Worm (Caenorhabditis elegans) whole organism, L4/young adult: ENCODE data around the gene ZK813.1.

Experiments
- W03F9.2 ChIP-seq: fragments of 150-350 bp; optimal IDR thresholded peaks from 2 replicates; lab custom pipeline; 2014; ENCODE audit warnings: missing biosample characterization, missing genetic modification characterization
- dao-5 ChIP-seq: sonication (generic microtip); optimal IDR thresholded peaks from 2 replicates; lab custom pipeline; 2016; ENCODE audit warnings: missing genotype, missing genetic modification characterization, moderate library complexity, missing compliant biosample characterization
- him-1 ChIP-seq: sonication (generic microtip); optimal IDR thresholded peaks from 2 replicates; lab custom pipeline; 2016; ENCODE audit warnings: missing genotype, missing genetic modification reagents, missing genetic modification characterization, missing compliant biosample characterization

Gene ZK813.1

DNA sequence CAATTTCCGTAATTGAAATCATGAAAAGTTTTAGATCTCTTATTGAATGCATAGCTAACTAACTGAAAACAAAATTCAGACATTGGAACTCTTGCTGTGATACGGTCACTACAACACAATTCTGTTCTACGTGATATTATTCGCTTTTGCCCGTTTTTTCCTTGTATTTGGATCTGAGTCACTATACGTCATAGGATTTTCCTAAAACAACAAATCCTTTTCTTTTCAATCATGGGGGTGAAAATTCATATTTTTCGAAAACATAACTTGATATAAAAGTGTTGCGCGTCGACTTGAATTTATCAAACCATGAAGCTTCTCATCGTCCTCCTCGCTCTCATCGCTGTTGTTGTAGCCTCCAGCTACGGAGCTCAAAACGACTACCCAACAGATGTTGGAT, at the start of gene ZK813.1:
Gene ZK813.1 (plus strand): TSS at position 301 of the 400 bp plus-strand sequence.
- TF ChIP-seq him-1 (tag; lab: Kevin White, UChicago), result no peak
- no peak for TF ChIP-seq W03F9.2 (tag; lab: Kevin White, UChicago)
- TF ChIP-seq dao-5 (tag; lab: Kevin White, UChicago), result no peak

DNA sequence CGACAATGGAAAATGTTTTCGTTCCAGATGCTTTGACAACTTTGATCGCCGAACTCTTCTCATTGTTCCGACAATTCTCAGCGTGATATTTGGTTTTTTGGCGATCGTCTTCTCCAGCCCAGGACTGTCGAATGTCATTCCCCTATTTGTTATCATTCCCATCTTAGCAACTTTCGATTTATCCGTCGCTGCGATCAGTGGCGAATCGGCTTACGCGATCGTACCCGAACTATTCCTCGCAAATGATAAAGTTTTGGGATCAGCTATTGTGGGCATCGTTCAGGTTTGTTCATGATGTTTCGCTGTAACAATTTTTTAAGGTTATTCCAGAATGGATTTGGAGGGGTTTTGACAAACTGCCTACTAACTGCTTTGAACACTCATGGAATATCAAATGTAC, 49.4 kb upstream of the ZK813.1 start:
- TF ChIP-seq him-1 (tag; lab: Kevin White, UChicago), result no peak

DNA sequence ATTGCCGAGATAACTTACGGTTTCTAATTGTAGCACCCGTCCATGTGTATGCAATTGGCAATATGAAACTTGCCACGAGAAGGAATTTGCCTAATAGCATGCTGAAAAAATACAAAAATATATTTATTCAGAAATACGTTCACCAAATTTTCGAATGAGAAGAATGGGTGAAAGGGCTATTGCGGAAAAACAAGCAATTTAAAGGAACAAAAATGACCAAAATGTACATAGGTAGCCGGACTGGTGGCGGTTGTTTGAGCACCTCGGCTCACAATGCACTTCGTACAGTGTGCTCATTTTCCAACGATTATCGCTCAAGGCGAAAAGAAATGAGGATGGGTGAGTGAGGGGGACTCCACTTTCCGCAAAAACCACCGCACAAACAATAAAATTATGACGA, 46.2 kb upstream of the ZK813.1 start, which contains the start of gene cht-1:
Gene cht-1 (minus strand): TSS at position 101 of the 400 bp plus-strand sequence.
- TF ChIP-seq him-1 (tag; lab: Kevin White, UChicago) (no peak), W03F9.2 (tag; lab: Kevin White, UChicago) (no peak), dao-5 (tag; lab: Kevin White, UChicago) (no peak)

DNA sequence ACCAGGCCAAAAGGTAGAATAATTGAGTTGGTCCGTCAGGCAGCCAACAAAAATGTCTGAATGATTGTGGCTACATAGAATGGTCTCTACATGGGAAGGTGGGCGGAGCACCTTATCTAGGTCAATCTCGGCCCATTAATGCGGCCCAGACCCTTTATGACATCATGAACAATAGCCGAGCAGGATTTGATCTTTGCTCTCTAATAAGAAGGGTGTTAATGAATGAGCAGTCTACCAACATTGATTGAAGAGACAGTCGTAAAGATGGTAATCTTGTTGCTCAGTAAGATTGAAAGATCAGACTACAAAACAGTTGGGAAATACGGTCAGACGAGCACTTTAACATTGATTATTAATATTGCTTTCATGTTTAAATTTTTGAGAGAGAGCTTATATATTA, 45.7 kb upstream of the ZK813.1 start:
- TF ChIP-seq him-1 (tag; lab: Kevin White, UChicago), result no peak
- TF ChIP-seq W03F9.2 (tag; lab: Kevin White, UChicago), result no peak
- no peak for TF ChIP-seq dao-5 (tag; lab: Kevin White, UChicago)

DNA sequence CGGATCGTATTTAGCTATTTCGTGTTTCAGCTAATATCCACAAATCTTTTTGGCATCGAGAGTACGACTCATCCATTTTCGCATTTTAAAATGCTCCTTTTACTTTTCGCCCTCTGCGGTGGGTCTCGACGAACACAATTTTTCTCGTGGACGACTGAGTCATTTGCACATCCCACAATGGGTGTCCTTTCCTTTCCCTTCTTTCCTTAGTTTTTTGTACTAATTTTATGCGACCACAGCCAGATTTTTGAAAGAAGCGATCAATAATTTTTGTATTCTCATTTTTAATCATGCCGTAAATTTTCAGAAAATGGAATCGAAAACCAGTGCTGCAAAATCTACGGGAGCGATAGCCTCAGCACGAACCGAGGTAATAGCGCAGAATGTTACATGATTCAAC, 44.4 kb upstream of the ZK813.1 start, which contains the start of gene C04F6.9:
Gene C04F6.9 (plus strand): TSS at position 301 of the 400 bp plus-strand sequence.
- TF ChIP-seq dao-5 (tag; lab: Kevin White, UChicago), result no peak
- no peak for TF ChIP-seq him-1 (tag; lab: Kevin White, UChicago)
- TF ChIP-seq W03F9.2 (tag; lab: Kevin White, UChicago), result no peak

DNA sequence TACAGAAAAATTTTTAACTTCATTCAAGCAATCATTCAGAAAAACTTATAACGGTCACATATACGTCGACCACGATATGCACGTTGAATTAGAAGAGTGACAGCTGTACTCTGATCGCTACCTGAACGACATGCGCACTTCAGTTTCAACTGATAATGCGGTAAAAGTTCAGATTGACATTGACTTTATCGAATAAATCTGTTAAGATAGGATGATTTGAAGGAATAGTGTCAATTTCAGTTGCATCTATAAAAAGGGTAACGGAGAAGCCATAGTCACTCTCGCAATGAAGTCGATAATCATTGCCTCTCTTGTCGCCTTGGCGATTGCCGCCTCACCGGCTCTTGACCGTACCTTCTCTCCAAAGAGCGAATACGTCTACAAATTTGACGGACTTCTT, 42.9 kb upstream of the ZK813.1 start, which contains the start of gene vit-5:
Gene vit-5 (plus strand): TSS at position 277 of the 400 bp plus-strand sequence.
- TF ChIP-seq him-1 (tag; lab: Kevin White, UChicago), result no peak
- no peak for TF ChIP-seq W03F9.2 (tag; lab: Kevin White, UChicago)
- TF ChIP-seq dao-5 (tag; lab: Kevin White, UChicago), result no peak

DNA sequence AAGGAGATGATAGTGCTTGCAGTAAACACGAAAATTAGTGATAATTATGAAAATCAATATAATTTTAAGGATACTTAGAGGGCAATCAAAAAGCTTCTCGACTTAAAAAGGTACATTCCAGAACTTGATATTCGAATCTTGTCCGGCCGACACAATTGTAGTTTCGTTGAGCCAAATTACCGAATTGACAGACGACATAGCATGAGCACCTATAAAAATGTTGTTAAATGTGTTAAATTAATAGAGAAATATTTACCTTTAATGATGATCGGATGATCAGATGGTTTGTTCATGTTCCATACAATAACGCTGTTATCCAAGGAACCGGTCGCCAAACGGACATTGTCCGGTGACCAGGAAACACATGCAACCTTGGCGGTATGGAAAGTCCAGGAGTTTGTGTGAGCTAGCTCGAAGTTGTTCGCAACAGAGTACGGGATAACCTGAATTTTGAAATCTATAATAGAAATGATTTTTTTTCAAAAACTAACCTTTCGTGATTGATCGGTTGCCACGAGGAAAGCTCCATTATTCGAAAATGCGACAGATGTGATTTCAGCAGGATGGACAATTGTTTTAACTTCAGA, 37.3 kb upstream of the ZK813.1 start:
- no peak for TF ChIP-seq W03F9.2 (tag; lab: Kevin White, UChicago)
- TF ChIP-seq dao-5 (tag; lab: Kevin White, UChicago), result no peak
- TF ChIP-seq him-1 (tag; lab: Kevin White, UChicago), result no peak

DNA sequence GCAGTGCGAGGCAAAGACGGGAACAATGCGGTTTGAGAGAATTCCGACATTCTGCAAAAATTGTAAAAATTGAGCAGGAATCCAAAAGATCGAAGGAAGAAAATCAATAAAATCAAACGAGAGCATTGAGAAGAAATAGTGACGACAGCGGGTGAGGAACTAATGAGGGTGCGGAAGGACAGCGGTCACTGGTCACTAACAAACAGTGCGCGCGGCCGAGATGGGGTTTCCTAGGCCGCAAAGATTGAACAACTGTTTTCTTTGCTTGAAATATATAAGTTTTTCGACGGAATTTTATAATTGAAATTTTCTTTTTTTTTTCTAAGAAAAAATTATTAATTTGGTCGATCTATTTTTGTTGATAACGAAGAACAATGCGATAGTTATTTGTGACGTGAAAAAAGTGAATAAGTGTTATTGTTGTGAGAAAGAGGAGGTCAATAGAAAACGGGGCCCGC, 34.5 kb upstream of the ZK813.1 start, which contains the start of gene unc-78:
Gene unc-78 (minus strand): TSS at position 51 of the 458 bp plus-strand sequence.
- no peak for TF ChIP-seq dao-5 (tag; lab: Kevin White, UChicago)
- TF ChIP-seq him-1 (tag; lab: Kevin White, UChicago), result no peak
- TF ChIP-seq W03F9.2 (tag; lab: Kevin White, UChicago), result no peak

DNA sequence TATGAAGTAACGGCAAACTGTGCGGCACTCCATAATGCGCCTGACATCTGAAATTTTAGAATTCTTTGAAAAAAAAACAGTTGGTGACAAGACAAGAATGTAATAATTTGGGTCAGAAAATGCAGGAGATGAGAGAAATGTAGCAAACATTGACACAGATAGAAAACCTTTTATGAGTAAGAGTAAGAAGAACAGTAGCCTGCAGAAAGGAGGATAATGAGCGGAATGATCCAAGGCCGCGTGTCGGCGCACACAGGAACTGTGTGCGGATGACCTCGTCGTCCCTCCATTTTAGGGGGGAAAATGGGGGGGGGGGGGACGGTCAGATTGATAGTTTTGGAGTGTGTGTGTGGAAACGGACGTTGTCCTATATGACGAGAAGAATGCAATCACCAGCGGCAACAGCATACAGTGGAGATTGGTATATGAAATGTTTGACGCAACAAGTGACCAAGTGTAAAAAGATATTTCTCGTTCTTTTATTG, 31.4 kb upstream of the ZK813.1 start, which contains the start of gene dhs-27:
Gene dhs-27 (minus strand): TSS at position 51 of the 485 bp plus-strand sequence.
- no peak for TF ChIP-seq dao-5 (tag; lab: Kevin White, UChicago)
- no peak for TF ChIP-seq him-1 (tag; lab: Kevin White, UChicago)
- no peak for TF ChIP-seq W03F9.2 (tag; lab: Kevin White, UChicago)

DNA sequence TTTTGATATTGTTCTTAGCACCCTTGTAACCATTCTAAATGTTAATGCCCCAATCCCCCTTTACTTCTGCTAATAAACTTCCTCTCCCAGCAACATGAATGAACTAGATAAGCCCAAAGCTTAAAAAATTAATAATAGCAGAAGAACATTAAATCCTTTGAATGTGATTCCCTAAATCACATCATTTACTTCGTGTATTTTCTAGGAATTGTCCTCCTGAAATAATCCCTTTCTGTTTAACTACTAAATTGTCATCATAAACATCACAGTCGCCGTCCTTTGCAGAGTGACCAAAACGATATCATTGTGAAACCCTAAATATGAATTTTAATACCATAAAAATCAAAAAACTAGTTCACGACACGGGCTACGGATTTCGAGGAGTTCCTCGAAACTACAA, 30.0 kb upstream of the ZK813.1 start:
- TF ChIP-seq W03F9.2 (tag; lab: Kevin White, UChicago), result no peak
- no peak for TF ChIP-seq him-1 (tag; lab: Kevin White, UChicago)
- no peak for TF ChIP-seq dao-5 (tag; lab: Kevin White, UChicago)

DNA sequence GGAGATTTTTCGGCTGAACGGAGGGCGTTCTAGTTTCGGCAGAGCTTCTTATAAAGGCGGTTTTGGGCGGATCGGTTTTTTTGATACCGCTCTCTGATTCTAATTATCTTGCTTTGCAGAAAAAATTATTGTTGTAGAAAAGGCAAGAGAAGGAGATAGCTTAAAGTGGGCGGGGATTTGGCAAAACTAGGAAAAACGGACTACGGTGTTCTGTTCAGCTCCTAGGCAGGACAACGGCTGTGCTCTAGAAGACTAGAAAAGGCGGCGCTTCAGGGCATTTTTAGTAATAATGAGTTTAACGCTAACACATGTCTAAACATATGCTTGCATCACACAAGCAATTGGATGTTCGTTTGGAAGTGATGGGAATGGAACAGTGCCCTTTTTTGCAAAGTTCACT, 27.0 kb upstream of the ZK813.1 start, which contains the start of gene C04F6.7:
Gene C04F6.7 (minus strand): TSS at position 101 of the 400 bp plus-strand sequence.
- TF ChIP-seq dao-5 (tag; lab: Kevin White, UChicago) (no peak), W03F9.2 (tag; lab: Kevin White, UChicago) (no peak), him-1 (tag; lab: Kevin White, UChicago) (no peak)

DNA sequence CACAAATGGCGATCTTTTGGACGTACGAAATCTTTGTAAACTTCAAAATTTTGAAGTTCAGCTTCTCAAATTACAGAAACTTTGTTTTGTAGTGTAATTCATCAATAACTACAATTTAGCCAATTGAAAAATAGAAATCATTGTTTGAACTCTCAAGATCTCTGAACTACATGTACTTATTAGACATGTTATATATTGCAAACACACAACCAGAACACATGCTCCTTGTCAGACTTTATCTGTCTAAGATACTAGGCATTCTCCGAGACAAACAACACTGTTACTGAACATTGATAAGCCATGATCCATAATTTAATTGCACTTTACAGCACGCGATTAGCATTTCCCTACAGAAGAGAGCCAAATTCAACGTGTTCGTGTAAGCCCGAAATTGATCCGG, 21.6 kb upstream of the ZK813.1 start, which contains the start of gene ZK813.6:
Gene ZK813.6 (plus strand): TSS at position 301 of the 400 bp plus-strand sequence.
- TF ChIP-seq him-1 (tag; lab: Kevin White, UChicago) (no peak), W03F9.2 (tag; lab: Kevin White, UChicago) (no peak), dao-5 (tag; lab: Kevin White, UChicago) (no peak)

DNA sequence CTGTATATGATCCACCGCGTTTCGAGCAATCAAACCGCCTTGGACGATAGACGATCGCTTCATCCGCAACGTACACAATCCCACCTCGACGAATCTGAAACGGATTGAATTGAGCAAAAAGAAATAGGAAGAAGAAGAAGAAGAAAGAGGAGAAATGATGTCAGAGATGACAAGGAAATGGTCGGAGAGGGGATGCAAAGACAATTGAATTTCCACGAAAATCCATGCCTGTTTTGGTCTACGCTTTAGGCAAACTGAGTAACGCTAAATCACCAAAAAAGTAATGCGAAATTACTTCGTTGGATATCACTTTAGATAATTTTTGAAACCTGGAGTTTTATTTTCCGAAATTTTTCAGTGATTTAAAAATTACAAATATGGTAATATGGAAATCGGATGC, 17.0 kb upstream of the ZK813.1 start:
- TF ChIP-seq W03F9.2 (tag; lab: Kevin White, UChicago) (no peak), him-1 (tag; lab: Kevin White, UChicago) (no peak), dao-5 (tag; lab: Kevin White, UChicago) (no peak)
